Fruit fly (Drosophila melanogaster) whole organism, adult: ENCODE measurements around the gene CSN8.

Source experiments
- CG11617 ChIP-seq: fragments of 200-800 bp; sonication (Bioruptor generic); optimal IDR thresholded peaks from 2 replicates; lab custom pipeline; 2017; ENCODE audit warnings: mild to moderate bottlenecking, missing biosample characterization, missing genetic modification reagents, missing genetic modification characterization
- CG12768 ChIP-seq: fragments of 200-800 bp; sonication (Bioruptor generic); optimal IDR thresholded peaks from 2 replicates; lab custom pipeline; 2017; ENCODE audit warnings: missing biosample characterization, missing genetic modification characterization, mild to moderate bottlenecking, moderate library complexity, missing genetic modification reagents
- CG14711 ChIP-seq: fragments of 200-800 bp; sonication (Bioruptor generic); optimal IDR thresholded peaks from 2 replicates; lab custom pipeline; 2018; ENCODE audit warnings: missing biosample characterization, mild to moderate bottlenecking, missing genetic modification characterization, moderate library complexity
- CG1620 ChIP-seq: fragments of 200-800 bp; sonication (Bioruptor generic); optimal IDR thresholded peaks from 2 replicates; lab custom pipeline; 2016; ENCODE audit warnings: missing biosample characterization, missing genetic modification characterization
- CG33017 ChIP-seq: fragments of 200-800 bp; sonication (Bioruptor generic); optimal IDR thresholded peaks from 2 replicates; lab custom pipeline; 2018; ENCODE audit warnings: missing biosample characterization, mild to moderate bottlenecking, missing genetic modification characterization, moderate library complexity
- CG5204 ChIP-seq: fragments of 200-800 bp; sonication (Bioruptor generic); optimal IDR thresholded peaks from 2 replicates; lab custom pipeline; 2016; ENCODE audit warnings: missing biosample characterization, missing genetic modification characterization
- CG7045 ChIP-seq: fragments of 200-800 bp; sonication (Bioruptor generic); optimal IDR thresholded peaks from 2 replicates; lab custom pipeline; 2017; ENCODE audit warnings: missing biosample characterization, mild to moderate bottlenecking, missing genetic modification characterization
- CG7101 ChIP-seq: fragments of 200-800 bp; sonication (Bioruptor generic); optimal IDR thresholded peaks from 2 replicates; lab custom pipeline; 2018; ENCODE audit warnings: missing biosample characterization, mild to moderate bottlenecking, missing genetic modification characterization, moderate library complexity
- Clk ChIP-seq: fragments of 200-800 bp; sonication (Bioruptor generic); optimal IDR thresholded peaks from 2 replicates; lab custom pipeline; 2017; ENCODE audit warnings: missing biosample characterization, missing genetic modification characterization
- Crg-1 ChIP-seq: fragments of 200-800 bp; sonication (Bioruptor generic); optimal IDR thresholded peaks from 2 replicates; lab custom pipeline; 2016; ENCODE audit warnings: missing biosample characterization, missing genetic modification characterization
- Hr96 ChIP-seq: fragments of 200-800 bp; sonication (Bioruptor generic); optimal IDR thresholded peaks from 2 replicates; lab custom pipeline; 2016; ENCODE audit warnings: missing biosample characterization, missing genetic modification characterization
- Mnt ChIP-seq: fragments of 200-800 bp; sonication (Bioruptor generic); optimal IDR thresholded peaks from 2 replicates; lab custom pipeline; 2016; ENCODE audit warnings: missing biosample characterization, mild to moderate bottlenecking, missing genetic modification characterization
- bab1 ChIP-seq: fragments of 200-800 bp; sonication (Bioruptor generic); optimal IDR thresholded peaks from 3 replicates; lab custom pipeline; 2019; ENCODE audit warnings: missing biosample characterization, mild to moderate bottlenecking, missing genetic modification characterization, moderate library complexity
- cic ChIP-seq: fragments of 200-800 bp; sonication (Bioruptor generic); optimal IDR thresholded peaks from 2 replicates; lab custom pipeline; 2017; ENCODE audit warnings: missing biosample characterization, mild to moderate bottlenecking, missing genetic modification characterization, moderate library complexity
- cnc ChIP-seq, 2 experiments: fragments of >200 bp; optimal IDR thresholded peaks; 2 replicates each; lab custom pipeline; 2017
- kay ChIP-seq: fragments of 200-800 bp; sonication (Bioruptor generic); peaks from one replicate; lab custom pipeline; 2016; ENCODE audit warnings: missing biosample characterization, missing genetic modification characterization, borderline replicate concordance
- ovo ChIP-seq: fragments of 200-800 bp; sonication (Bioruptor generic); optimal IDR thresholded peaks from 2 replicates; lab custom pipeline; 2016; ENCODE audit warnings: missing biosample characterization, missing genetic modification characterization
- pad ChIP-seq: fragments of 200-800 bp; sonication (Bioruptor generic); optimal IDR thresholded peaks from 3 replicates; lab custom pipeline; 2017; ENCODE audit warnings: missing biosample characterization, missing genetic modification characterization, mild to moderate bottlenecking, moderate library complexity, missing genetic modification reagents
- tj ChIP-seq: fragments of 200-800 bp; sonication (Bioruptor generic); optimal IDR thresholded peaks from 3 replicates; lab custom pipeline; 2017; ENCODE audit warnings: missing biosample characterization, mild to moderate bottlenecking, missing genetic modification characterization, moderate library complexity
- toe ChIP-seq: fragments of 200-800 bp; sonication (Bioruptor generic); optimal IDR thresholded peaks from 2 replicates; lab custom pipeline; 2016; ENCODE audit warnings: missing biosample characterization, missing genetic modification characterization

CSN8 gene

dm6 chr2L:8364006-8364956 lies at the start of gene CSN8, which contains the start of gene RpS13:
CSN8 (plus strand) TSS chr2L:8364855.
RpS13 (minus strand) TSS chr2L:8364662.
- TF ChIP-seq CG5204 (GFP tag; lab: Kevin White, UChicago) (no peak), Mnt (GFP tag; lab: Kevin White, UChicago) (peak; percentile 96), CG14711 (peak; percentile 72), cnc (optimal IDR thresholded peaks at IDR 0.05; lab: Kevin White, UChicago) (no peak), bab1 (GFP tag; lab: Kevin White, UChicago) (peak; percentile 51), Crg-1 (GFP tag; lab: Kevin White, UChicago) (no peak), ovo (GFP tag; lab: Kevin White, UChicago) (no peak), CG7101 (tag; lab: Kevin White, UChicago) (peak; percentile 46), Clk (no peak), pad (peak; percentile 37), CG1620 (GFP tag; lab: Kevin White, UChicago) (peak; percentile 28), CG12768 (no peak), CG33017 (tag; lab: Kevin White, UChicago) (no peak), CG11617 (peak; percentile 46), cic (peak; percentile 37), kay (GFP tag; lab: Kevin White, UChicago) (no peak), tj (no peak), toe (GFP tag; lab: Kevin White, UChicago) (peak; percentile 54), CG7045 (GFP tag; lab: Kevin White, UChicago) (no peak), Hr96 (GFP tag; lab: Kevin White, UChicago) (peak; percentile 19)

- TF ChIP-seq kay (GFP tag; lab: Kevin White, UChicago) (no peak), bab1 (GFP tag; lab: Kevin White, UChicago) (peak; percentile 80), Crg-1 (GFP tag; lab: Kevin White, UChicago) (peak; percentile 77), toe (GFP tag; lab: Kevin White, UChicago) (no peak), CG12768 (peak; percentile 61), tj (peak; percentile 58), pad (peak; percentile 60), Mnt (GFP tag; lab: Kevin White, UChicago) (peak; percentile 60), cic (peak; percentile 53), CG33017 (tag; lab: Kevin White, UChicago) (peak; percentile 32), ovo (GFP tag; lab: Kevin White, UChicago) (peak; percentile 47), cnc (optimal IDR thresholded peaks at IDR 0.05; lab: Kevin White, UChicago) (no peak), CG7101 (tag; lab: Kevin White, UChicago) (peak; percentile 66), CG5204 (GFP tag; lab: Kevin White, UChicago) (no peak), CG11617 (peak; percentile 68), CG1620 (GFP tag; lab: Kevin White, UChicago) (peak; percentile 50), CG7045 (GFP tag; lab: Kevin White, UChicago) (peak; percentile 65), CG14711 (peak; percentile 63)
Observed at dm6 chr2L:8319858-8320525, 44.7 kb upstream of the CSN8 start, which contains the start of the genes mtsh and strat. mtsh (minus strand) TSS chr2L:8319908. strat (plus strand) TSS chr2L:8320328.

- TF ChIP-seq cic (peak; percentile 34), CG12768 (peak; percentile 59), Crg-1 (GFP tag; lab: Kevin White, UChicago) (no peak)
Observed at dm6 chr2L:8325150-8325549, 39.5 kb upstream of the CSN8 start, which contains the start of gene CG7781. CG7781 (minus strand) TSS chr2L:8325409.

- no peak for TF ChIP-seq CG14711
- TF ChIP-seq cnc (optimal IDR thresholded peaks at IDR 0.05; lab: Kevin White, UChicago), result no peak
- TF ChIP-seq CG11617, result peak; percentile 42
- TF ChIP-seq Crg-1 (GFP tag; lab: Kevin White, UChicago), result no peak
- TF ChIP-seq kay (GFP tag; lab: Kevin White, UChicago), result no peak
- TF ChIP-seq CG12768, result peak; percentile 59
- TF ChIP-seq CG33017 (tag; lab: Kevin White, UChicago), result peak; percentile 68
- TF ChIP-seq toe (GFP tag; lab: Kevin White, UChicago), result no peak
- peak; percentile 17 for TF ChIP-seq CG7101 (tag; lab: Kevin White, UChicago)
- TF ChIP-seq ovo (GFP tag; lab: Kevin White, UChicago), result no peak
Observed at dm6 chr2L:8326414-8327271, 38.0 kb upstream of the CSN8 start.

DNA sequence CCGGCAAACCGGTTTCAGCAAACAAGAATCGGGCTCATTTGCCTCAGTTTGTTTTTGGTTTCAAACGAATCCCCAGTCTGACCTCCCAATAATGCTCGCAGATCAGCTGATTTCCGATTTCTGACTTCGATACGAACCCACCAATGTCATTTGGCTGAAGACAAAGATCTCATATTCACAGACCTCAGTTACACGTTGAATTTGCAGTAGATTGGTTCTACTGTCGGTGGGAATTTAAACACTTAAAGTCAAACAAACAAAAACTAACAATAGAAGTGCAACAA lies 37.4 kb upstream of the CSN8 start, which contains the start of gene CG14275:
CG14275 (plus strand) TSS at position 185 of the 284 bp plus-strand sequence.
- no peak for TF ChIP-seq pad
- TF ChIP-seq toe (GFP tag; lab: Kevin White, UChicago), result no peak
- no peak for TF ChIP-seq CG1620 (GFP tag; lab: Kevin White, UChicago)
- TF ChIP-seq Mnt (GFP tag; lab: Kevin White, UChicago), result no peak
- TF ChIP-seq Clk, result no peak
- no peak for TF ChIP-seq CG14711
- TF ChIP-seq tj, result no peak
- TF ChIP-seq CG11617, result no peak
- TF ChIP-seq Crg-1 (GFP tag; lab: Kevin White, UChicago), result no peak
- no peak for TF ChIP-seq cic
- no peak for TF ChIP-seq Hr96 (GFP tag; lab: Kevin White, UChicago)
